Fruit fly (Drosophila melanogaster) whole organism, embryonic: ENCODE measurements around the gene dnc.
A peak's percentile ranks its signal among the peaks of the same experiment; 100 is the strongest.

Experiments
- Abd-B ChIP-seq: fragments of 200-800 bp; sonication (Bioruptor generic); optimal IDR thresholded peaks from 2 replicates; lab custom pipeline; 2018; ENCODE audit warnings: missing biosample characterization, mild to moderate bottlenecking, missing genetic modification characterization, moderate library complexity
- Atf6 ChIP-seq: fragments of 200-800 bp; sonication (Bioruptor generic); IDR thresholded peaks from 2 replicates; pipeline ENCODE4 v1.3.6; 2022; ENCODE audit warnings: missing biosample characterization, missing genetic modification characterization
- CG10274 ChIP-seq: fragments of 200-800 bp; sonication (Bioruptor generic); optimal IDR thresholded peaks from 3 replicates; lab custom pipeline; 2017; ENCODE audit warnings: missing biosample characterization, mild to moderate bottlenecking, missing genetic modification characterization
- CG10431 ChIP-seq: fragments of 200-800 bp; sonication (Bioruptor generic); optimal IDR thresholded peaks from 3 replicates; lab custom pipeline; 2018; ENCODE audit warnings: missing biosample characterization, mild to moderate bottlenecking, missing genetic modification characterization
- CG11247 ChIP-seq: fragments of 200-800 bp; sonication (Bioruptor generic); IDR thresholded peaks from 2 replicates; pipeline ENCODE4 v1.3.6; 2022; ENCODE audit warnings: missing biosample characterization, missing genetic modification characterization
- CG14667 ChIP-seq: fragments of 200-800 bp; sonication (Bioruptor generic); IDR thresholded peaks from 2 replicates; pipeline ENCODE4 v1.3.6; 2022; ENCODE audit warnings: missing biosample characterization, missing genetic modification characterization
- CG17186 ChIP-seq: fragments of 200-800 bp; sonication (Bioruptor generic); optimal IDR thresholded peaks from 3 replicates; lab custom pipeline; 2017; ENCODE audit warnings: missing biosample characterization, missing genetic modification reagents, missing genetic modification characterization
- CG1832 ChIP-seq: fragments of 200-800 bp; sonication (Bioruptor generic); optimal IDR thresholded peaks from 2 replicates; lab custom pipeline; 2017; ENCODE audit warnings: missing biosample characterization, mild to moderate bottlenecking, missing genetic modification characterization, inconsistent platforms
- CG2889 ChIP-seq: fragments of 200-800 bp; sonication (Bioruptor generic); IDR thresholded peaks from 3 replicates; pipeline ENCODE4 v1.3.6; 2022; ENCODE audit warnings: missing biosample characterization, missing genetic modification characterization
- CG30431 ChIP-seq: fragments of 200-800 bp; sonication (Bioruptor generic); optimal IDR thresholded peaks from 2 replicates; lab custom pipeline; 2017; ENCODE audit warnings: missing biosample characterization, missing genetic modification characterization
- CG3065 ChIP-seq: fragments of 200-800 bp; sonication (Bioruptor generic); optimal IDR thresholded peaks from 2 replicates; lab custom pipeline; 2016; ENCODE audit warnings: missing biosample characterization, missing genetic modification characterization
- CG3163 ChIP-seq: fragments of 200-800 bp; sonication (Bioruptor generic); optimal IDR thresholded peaks from 3 replicates; lab custom pipeline; 2016; ENCODE audit warnings: missing biosample characterization, missing genetic modification characterization
- CG32532 ChIP-seq: fragments of 200-800 bp; sonication (Bioruptor generic); IDR thresholded peaks from 2 replicates; pipeline ENCODE4 v1.3.6; 2022; ENCODE audit warnings: missing biosample characterization, missing genetic modification characterization
- CG4328 ChIP-seq: fragments of 200-800 bp; sonication (Bioruptor generic); optimal IDR thresholded peaks from 3 replicates; lab custom pipeline; 2017; ENCODE audit warnings: missing biosample characterization, missing genetic modification reagents, missing genetic modification characterization
- CG4617 ChIP-seq: fragments of 200-800 bp; sonication (Bioruptor generic); optimal IDR thresholded peaks from 3 replicates; lab custom pipeline; 2016; ENCODE audit warnings: missing biosample characterization, missing genetic modification characterization, borderline replicate concordance
- CG4820 ChIP-seq: fragments of 200-800 bp; sonication (Bioruptor generic); optimal IDR thresholded peaks from 3 replicates; lab custom pipeline; 2016; ENCODE audit warnings: missing biosample characterization, missing genetic modification characterization
- CG7963 ChIP-seq: fragments of 200-800 bp; sonication (Bioruptor generic); IDR thresholded peaks from 3 replicates; pipeline ENCODE4 v1.3.6; 2022; ENCODE audit warnings: missing biosample characterization, missing genetic modification characterization; ENCODE audit not compliant: partially characterized antibody
- CG8765 ChIP-seq: fragments of 200-800 bp; sonication (Bioruptor generic); IDR thresholded peaks from 2 replicates; pipeline ENCODE4 v1.3.6; 2022; ENCODE audit warnings: missing biosample characterization, missing genetic modification characterization
- CG8944 ChIP-seq: fragments of 200-800 bp; sonication (Bioruptor generic); optimal IDR thresholded peaks from 3 replicates; lab custom pipeline; 2016; ENCODE audit warnings: missing biosample characterization, missing genetic modification characterization
- CG9437 ChIP-seq: fragments of 200-800 bp; sonication (Bioruptor generic); optimal IDR thresholded peaks from 2 replicates; lab custom pipeline; 2018; ENCODE audit warnings: missing biosample characterization, mild to moderate bottlenecking, missing genetic modification characterization
- CG9727 ChIP-seq: fragments of 200-800 bp; sonication (Bioruptor generic); optimal IDR thresholded peaks from 3 replicates; lab custom pipeline; 2017; ENCODE audit warnings: missing biosample characterization, mild to moderate bottlenecking, missing genetic modification characterization
- D ChIP-seq, 2 experiments: fragments of 200-800 bp in 1 of 2; fragments of >200 bp in 1 of 2; sonication (Bioruptor generic) in 1 of 2; optimal IDR thresholded peaks; 2 replicates in 1 of 2; 3 replicates in 1 of 2; lab custom pipeline; 2017; ENCODE audit warnings: mild to moderate bottlenecking in 1 of 2, missing biosample characterization in 1 of 2, missing genetic modification characterization in 1 of 2, missing genetic modification reagents in 1 of 2
- Drgx ChIP-seq: fragments of 200-800 bp; sonication (Bioruptor generic); IDR thresholded peaks from 2 replicates; pipeline ENCODE4 v1.3.6; 2022; ENCODE audit warnings: missing biosample characterization, missing genetic modification characterization
- Elba2 ChIP-seq: fragments of 200-800 bp; sonication (Bioruptor generic); optimal IDR thresholded peaks from 3 replicates; lab custom pipeline; 2016; ENCODE audit warnings: missing biosample characterization, missing genetic modification characterization
- HLH4C ChIP-seq: fragments of 200-800 bp; sonication (Bioruptor generic); IDR thresholded peaks from 3 replicates; pipeline ENCODE4 v1.3.6; 2022; ENCODE audit warnings: missing biosample characterization, missing genetic modification characterization; ENCODE audit not compliant: partially characterized antibody
- Hand ChIP-seq: fragments of 200-800 bp; sonication (Bioruptor generic); optimal IDR thresholded peaks from 2 replicates; lab custom pipeline; 2017; ENCODE audit warnings: mild to moderate bottlenecking, missing biosample characterization, missing genetic modification reagents, missing genetic modification characterization
- Kr ChIP-seq: fragments of 200-800 bp; sonication (Bioruptor generic); optimal IDR thresholded peaks from 2 replicates; lab custom pipeline; 2017; ENCODE audit warnings: missing biosample characterization, mild to moderate bottlenecking, missing genetic modification characterization
- Max ChIP-seq: fragments of 200-800 bp; sonication (Bioruptor generic); optimal IDR thresholded peaks from 2 replicates; lab custom pipeline; 2016; ENCODE audit warnings: missing biosample characterization, mild to moderate bottlenecking, missing genetic modification characterization
- NK7.1 ChIP-seq: fragments of 200-800 bp; sonication (Bioruptor generic); optimal IDR thresholded peaks from 3 replicates; lab custom pipeline; 2016; ENCODE audit warnings: missing biosample characterization, missing genetic modification characterization
- Nf-YA ChIP-seq: fragments of 200-800 bp; sonication (Bioruptor generic); IDR thresholded peaks from 2 replicates; pipeline ENCODE4 v1.3.6; 2022; ENCODE audit warnings: missing biosample characterization, missing genetic modification characterization
- aop ChIP-seq: fragments of 200-800 bp; sonication (Bioruptor generic); IDR thresholded peaks from 2 replicates; pipeline ENCODE4 v1.3.6; 2022; ENCODE audit warnings: missing biosample characterization, missing genetic modification characterization
- cg ChIP-seq: fragments of 200-800 bp; sonication (Bioruptor generic); optimal IDR thresholded peaks from 3 replicates; lab custom pipeline; 2019; ENCODE audit warnings: missing biosample characterization, mild to moderate bottlenecking, missing genetic modification characterization, moderate library complexity
- chm ChIP-seq: fragments of 200-800 bp; sonication (Bioruptor generic); IDR thresholded peaks from 2 replicates; pipeline ENCODE4 v1.3.6; 2022; ENCODE audit warnings: missing biosample characterization, missing genetic modification characterization
- dpn ChIP-seq, 2 experiments: fragments of 200-800 bp; sonication (Bioruptor generic); optimal IDR thresholded peaks; 3 replicates each; lab custom pipeline; 2016; ENCODE audit warnings: missing biosample characterization in 2 of 2, missing genetic modification characterization in 2 of 2
- exex ChIP-seq: fragments of 200-800 bp; sonication (Bioruptor generic); optimal IDR thresholded peaks from 4 replicates; lab custom pipeline; 2018; ENCODE audit warnings: missing biosample characterization, mild to moderate bottlenecking, missing genetic modification characterization, moderate library complexity
- ftz-f1 ChIP-seq: fragments of 200-800 bp; sonication (Bioruptor generic); optimal IDR thresholded peaks from 2 replicates; lab custom pipeline; 2016; ENCODE audit warnings: missing biosample characterization, missing genetic modification characterization
- gcm2 ChIP-seq: fragments of 200-800 bp; sonication (Bioruptor generic); optimal IDR thresholded peaks from 2 replicates; lab custom pipeline; 2016; ENCODE audit warnings: missing biosample characterization, missing genetic modification characterization
- lmd ChIP-seq: fragments of 200-800 bp; sonication (Bioruptor generic); IDR thresholded peaks from 2 replicates; pipeline ENCODE4 v1.3.6; 2022; ENCODE audit warnings: missing biosample characterization, missing genetic modification characterization
- mam ChIP-seq: fragments of 200-800 bp; sonication (Bioruptor generic); optimal IDR thresholded peaks from 3 replicates; lab custom pipeline; 2016; ENCODE audit warnings: missing biosample characterization, missing genetic modification characterization
- nerfin-2 ChIP-seq: fragments of 200-800 bp; sonication (Bioruptor generic); IDR thresholded peaks from 2 replicates; pipeline ENCODE4 v1.3.6; 2022; ENCODE audit warnings: missing biosample characterization, missing genetic modification characterization; ENCODE audit not compliant: partially characterized antibody
- repo ChIP-seq: fragments of 200-800 bp; sonication (Bioruptor generic); optimal IDR thresholded peaks from 2 replicates; lab custom pipeline; 2016; ENCODE audit warnings: missing biosample characterization, missing genetic modification characterization
- sim ChIP-seq: fragments of 200-800 bp; sonication (Bioruptor generic); IDR thresholded peaks from 2 replicates; pipeline ENCODE4 v1.3.6; 2022; ENCODE audit warnings: missing biosample characterization, missing genetic modification characterization
- sima ChIP-seq: fragments of 200-800 bp; sonication (Bioruptor generic); optimal IDR thresholded peaks from 2 replicates; lab custom pipeline; 2016; ENCODE audit warnings: missing biosample characterization, missing genetic modification characterization
- sob ChIP-seq: fragments of 200-800 bp; sonication (Bioruptor generic); IDR thresholded peaks from 2 replicates; pipeline ENCODE4 v1.3.6; 2022; ENCODE audit warnings: missing biosample characterization, missing genetic modification characterization
- tll ChIP-seq, 2 experiments: fragments of 200-800 bp in 1 of 2; fragments of >200 bp in 1 of 2; sonication (Bioruptor generic) in 1 of 2; optimal IDR thresholded peaks; 2 replicates each; lab custom pipeline; 2017 to 2019; ENCODE audit warnings: missing biosample characterization in 2 of 2, missing genetic modification characterization in 2 of 2, mild to moderate bottlenecking in 1 of 2, moderate library complexity in 1 of 2
- tna ChIP-seq: fragments of 200-800 bp; sonication (Bioruptor generic); IDR thresholded peaks from 2 replicates; pipeline ENCODE4 v1.3.6; 2022; ENCODE audit warnings: missing biosample characterization, missing genetic modification characterization; ENCODE audit not compliant: partially characterized antibody
- twi ChIP-seq: fragments of 200-800 bp; optimal IDR thresholded peaks from 2 replicates; lab custom pipeline; 2019; ENCODE audit warnings: missing biosample characterization, mild to moderate bottlenecking, missing genetic modification characterization, moderate library complexity
- tx ChIP-seq: fragments of 200-800 bp; sonication (Bioruptor generic); optimal IDR thresholded peaks from 2 replicates; lab custom pipeline; 2016; ENCODE audit warnings: missing biosample characterization, missing genetic modification characterization

Gene dnc

dm6 chrX:3205887-3206794, 29.9 kb downstream of the dnc start (continued):
- TF ChIP-seq ftz-f1 (GFP tag; lab: Kevin White, UChicago) (no peak), sim (peak; percentile 45; the same call in 1 of the 2 replicates), Atf6 (GFP tag; lab: Robert Waterston, UW) (peak; percentile 84), CG7963 (no peak), mam (GFP tag; lab: Kevin White, UChicago) (peak; percentile 71), CG4617 (no peak), CG30431 (peak; percentile 20), CG11247 (GFP tag; lab: Robert Waterston, UW) (peak; percentile 61), NK7.1 (GFP tag; lab: Kevin White, UChicago) (peak; percentile 54), gcm2 (GFP tag; lab: Kevin White, UChicago) (peak; percentile 37), CG3163 (GFP tag; lab: Kevin White, UChicago) (peak; percentile 10), CG14667 (GFP tag; lab: Robert Waterston, UW) (peak; percentile 47; the same call in 1 of the 2 replicates), D (optimal IDR thresholded peaks at IDR 0.05; lab: Kevin White, UChicago) (no peak), D (GFP tag; optimal IDR thresholded peaks at IDR 0.05; lab: Kevin White, UChicago) (no peak), CG4820 (GFP tag; lab: Kevin White, UChicago) (peak; percentile 46), nerfin-2 (GFP tag; lab: Robert Waterston, UW) (0 out of 2 replicates have a peak, but pooled peaks have one; percentile 32), CG10274 (GFP tag; lab: Kevin White, UChicago) (peak; percentile 18), tx (GFP tag; lab: Kevin White, UChicago) (peak; percentile 31), CG1832 (GFP tag; lab: Kevin White, UChicago) (no peak), sob (GFP tag; lab: Robert Waterston, UW) (peak; percentile 76), Drgx (GFP tag; lab: Robert Waterston, UW) (peak; percentile 53), Hand (peak; percentile 79), exex (no peak), chm (GFP tag; lab: Robert Waterston, UW) (no peak; the same call in 1 of the 2 replicates), CG3065 (GFP tag; lab: Kevin White, UChicago) (no peak), Abd-B (GFP tag; lab: Kevin White, UChicago) (no peak), lmd (GFP tag; lab: Robert Waterston, UW) (peak; percentile 75), CG9437 (GFP tag; lab: Kevin White, UChicago) (peak; percentile 8), Elba2 (GFP tag; lab: Kevin White, UChicago) (no peak), sima (GFP tag; lab: Kevin White, UChicago) (peak; percentile 25), tna (GFP tag; lab: Robert Waterston, UW) (no peak), CG10431 (GFP tag; lab: Kevin White, UChicago) (no peak), Kr (no peak), CG2889 (GFP tag; lab: Robert Waterston, UW) (peak; percentile 55; the same call in 1 of the 3 replicates), repo (GFP tag; lab: Kevin White, UChicago) (peak; percentile 51), CG8944 (GFP tag; lab: Kevin White, UChicago) (peak; percentile 42), tll (GFP tag; optimal IDR thresholded peaks at IDR 0.05; lab: Kevin White, UChicago) (no peak), CG17186 (GFP tag; lab: Kevin White, UChicago) (no peak), CG4328 (GFP tag; lab: Kevin White, UChicago) (no peak), CG8765 (GFP tag; lab: Robert Waterston, UW) (no peak), dpn (GFP tag; optimal IDR thresholded peaks at IDR 0.05; lab: Kevin White, UChicago) (peak; percentile 61 to 70), twi (tag; lab: Kevin White, UChicago) (no peak), HLH4C (GFP tag; lab: Robert Waterston, UW) (no peak), Nf-YA (GFP tag; lab: Robert Waterston, UW) (peak; percentile 54; the same call in 1 of the 2 replicates), Max (GFP tag; lab: Kevin White, UChicago) (peak; percentile 45), CG32532 (GFP tag; lab: Robert Waterston, UW) (peak; percentile 80), aop (no peak), CG9727 (GFP tag; lab: Kevin White, UChicago) (peak; percentile 43), cg (GFP tag; lab: Kevin White, UChicago) (no peak)
